Worm (Caenorhabditis elegans): Measurements from ENCODE around the gene utp-20.

The utp-20 gene

DNA sequence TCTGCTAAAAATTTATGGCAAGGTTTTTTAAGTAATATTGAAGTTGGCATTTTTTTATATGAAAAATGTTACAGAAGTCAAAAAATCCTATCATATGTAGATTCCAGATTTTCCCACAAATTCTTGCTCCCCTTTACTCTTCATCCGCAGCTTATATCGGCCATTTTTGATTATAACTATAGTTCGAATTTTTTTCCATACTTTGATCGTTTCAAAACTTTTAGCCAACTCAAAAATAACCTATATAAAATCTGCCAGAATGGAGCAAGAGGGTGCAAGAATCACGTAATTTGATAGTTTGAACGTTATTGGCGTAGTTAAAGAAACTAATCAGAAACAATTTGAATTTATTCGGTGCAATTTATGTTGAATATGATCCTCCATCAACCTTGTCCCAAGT lies 12.2 kb upstream of the utp-20 start:
- TF ChIP-seq F13H6.1 (tag; optimal IDR thresholded peaks at IDR 0.05) (no peak), madf-2 (tag; optimal IDR thresholded peaks at IDR 0.05) (no peak), C08G9.2 (tag; optimal IDR thresholded peaks at IDR 0.05) (no peak), syd-9 (tag; optimal IDR thresholded peaks at IDR 0.05) (no peak), ceh-31 (tag; optimal IDR thresholded peaks at IDR 0.05) (no peak), C38D4.7 (GFP tag; optimal IDR thresholded peaks at IDR 0.05) (no peak), tbx-2 (tag; optimal IDR thresholded peaks at IDR 0.05) (no peak), ets-4 (tag; optimal IDR thresholded peaks at IDR 0.05) (no peak), ceh-14 (tag; optimal IDR thresholded peaks at IDR 0.05) (no peak), mec-3 (tag; optimal IDR thresholded peaks at IDR 0.05; ENCODE audit: borderline replicate concordance) (no peak), eyg-1 (tag; optimal IDR thresholded peaks at IDR 0.05) (no peak), ceh-2 (tag; optimal IDR thresholded peaks at IDR 0.05) (no peak), ahr-1 (tag; optimal IDR thresholded peaks at IDR 0.05) (no peak), ztf-16 (tag; optimal IDR thresholded peaks at IDR 0.05) (no peak), ceh-24 (tag; optimal IDR thresholded peaks at IDR 0.05) (no peak), unc-3 (GFP tag; conservative IDR thresholded peaks at IDR 0.05) (no peak), unc-3 (tag; optimal IDR thresholded peaks at IDR 0.05) (no peak), fkh-6 (tag; optimal IDR thresholded peaks at IDR 0.05) (no peak)

DNA sequence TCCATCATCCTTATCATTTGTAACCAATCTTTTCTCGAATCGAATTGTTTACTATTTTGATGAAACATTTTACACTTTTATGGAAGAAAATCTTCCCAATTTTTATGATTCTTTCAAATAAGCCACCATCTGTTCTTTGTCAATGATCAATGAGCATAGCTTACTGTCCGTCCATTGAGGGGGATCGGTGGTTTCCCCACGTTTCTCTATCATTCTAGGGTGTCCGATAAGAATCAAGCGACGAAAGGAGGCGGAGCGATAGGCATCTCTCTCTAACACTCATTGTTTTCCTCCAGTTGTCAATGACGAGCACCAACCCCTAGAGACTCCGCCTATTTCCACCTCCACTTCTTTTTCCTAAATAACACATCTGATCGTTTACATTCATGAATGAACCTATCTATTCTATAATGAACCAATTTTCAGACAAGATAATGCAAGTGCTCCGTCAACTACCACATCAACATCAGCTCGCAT lies 11.6 kb upstream of the utp-20 start, which contains the start of gene C56E6.2:
C56E6.2 (plus strand) TSS at position 427 of the 477 bp plus-strand sequence.
- no peak for TF ChIP-seq fkh-6 (tag; optimal IDR thresholded peaks at IDR 0.05)
- TF ChIP-seq elt-2 (tag; optimal IDR thresholded peaks at IDR 0.05): peak; percentile 53
- TF ChIP-seq ref-2 (tag; optimal IDR thresholded peaks at IDR 0.05): no peak
- no peak for TF ChIP-seq K02D7.2 (tag; optimal IDR thresholded peaks at IDR 0.05)
- no peak for TF ChIP-seq ama-1 (optimal IDR thresholded peaks at IDR 0.05)
- no peak for TF ChIP-seq pha-4 (tag; optimal IDR thresholded peaks at IDR 0.05)
- peak; percentile 13 for TF ChIP-seq unc-55 (GFP tag; optimal IDR thresholded peaks at IDR 0.05)
- TF ChIP-seq ceh-6 (GFP tag; optimal IDR thresholded peaks at IDR 0.05): no peak
- no peak for TF ChIP-seq ceh-31 (tag; optimal IDR thresholded peaks at IDR 0.05)

DNA sequence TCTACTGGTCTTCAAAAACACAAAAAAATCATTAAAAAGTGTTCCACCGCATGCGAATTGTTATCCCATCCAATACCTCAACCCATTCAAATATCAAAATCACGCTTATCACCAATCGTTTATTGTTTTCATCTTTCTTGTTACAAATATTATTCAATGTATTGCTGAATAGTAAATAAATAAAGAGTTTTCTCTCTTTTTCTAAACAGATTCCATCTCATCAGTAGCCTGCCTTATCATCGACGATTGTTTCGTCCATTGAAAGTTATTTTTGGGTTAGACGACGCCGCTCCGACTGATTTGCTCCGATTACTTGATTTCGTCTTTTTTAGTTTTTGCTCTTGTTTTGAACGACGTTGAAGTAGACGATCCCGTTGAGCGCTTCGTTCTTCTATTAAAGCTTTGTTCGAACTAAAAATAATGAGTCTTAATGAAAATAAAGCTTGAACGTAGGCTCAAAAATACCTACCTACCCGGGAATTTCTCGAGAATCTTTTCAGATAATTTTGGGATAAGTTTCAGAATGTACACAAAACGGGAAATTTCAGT lies 10.0 kb upstream of the utp-20 start:
- TF ChIP-seq ceh-22 (tag; optimal IDR thresholded peaks at IDR 0.05) (no peak), hlh-15 (tag; optimal IDR thresholded peaks at IDR 0.05) (no peak), dmd-4 (tag; optimal IDR thresholded peaks at IDR 0.05; ENCODE audit: borderline replicate concordance) (no peak), sox-2 (GFP tag; IDR thresholded peaks at IDR 0.05) (no peak), ceh-19 (GFP tag; optimal IDR thresholded peaks at IDR 0.05) (no peak), eyg-1 (tag; optimal IDR thresholded peaks at IDR 0.05) (no peak), pag-3 (tag; optimal IDR thresholded peaks at IDR 0.05; ENCODE audit: borderline replicate concordance) (no peak), rnt-1 (tag; optimal IDR thresholded peaks at IDR 0.05) (no peak), fax-1 (tag; optimal IDR thresholded peaks at IDR 0.05) (no peak), ceh-9 (tag; optimal IDR thresholded peaks at IDR 0.05) (no peak), pros-1 (tag; optimal IDR thresholded peaks at IDR 0.05) (no peak), ceh-45 (GFP tag; IDR thresholded peaks at IDR 0.05) (no peak)

DNA sequence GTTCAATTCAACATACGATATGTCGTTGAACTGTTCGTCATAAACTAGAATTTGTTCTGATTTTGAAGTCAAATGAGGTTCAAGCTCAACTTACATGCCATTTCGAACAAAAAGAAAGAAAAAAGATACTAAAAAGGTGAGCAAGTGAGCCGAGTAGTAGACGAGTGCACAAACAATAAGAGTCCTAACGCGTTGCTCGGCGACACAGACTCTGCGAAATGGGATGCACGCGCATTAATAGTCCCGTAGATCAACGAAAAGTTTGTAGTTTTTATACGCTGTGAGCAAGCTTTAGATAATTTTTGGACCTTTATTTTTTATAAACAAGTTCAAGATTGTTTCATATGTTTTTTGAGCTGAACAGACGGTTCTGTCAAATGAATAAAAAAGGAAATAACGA lies 7.5 kb upstream of the utp-20 start, which contains the start of gene C56E6.4:
C56E6.4 (minus strand) TSS at position 101 of the 400 bp plus-strand sequence.
- TF ChIP-seq hlh-6 (tag; optimal IDR thresholded peaks at IDR 0.05): no peak
- no peak for TF ChIP-seq pha-4 (tag; optimal IDR thresholded peaks at IDR 0.05)
- no peak for TF ChIP-seq hlh-13 (GFP tag; optimal IDR thresholded peaks at IDR 0.05)
- TF ChIP-seq C38D4.7 (GFP tag; optimal IDR thresholded peaks at IDR 0.05): no peak
- no peak for TF ChIP-seq ceh-34 (tag; optimal IDR thresholded peaks at IDR 0.05)
- no peak for TF ChIP-seq pax-1 (tag; optimal IDR thresholded peaks at IDR 0.05)
- TF ChIP-seq nfya-1 (tag; optimal IDR thresholded peaks at IDR 0.05): no peak
- no peak for TF ChIP-seq syd-9 (tag; optimal IDR thresholded peaks at IDR 0.05)
- no peak for TF ChIP-seq K09A11.1 (tag; optimal IDR thresholded peaks at IDR 0.05; ENCODE audit: insufficient read depth)
